Fruit fly (Drosophila melanogaster): Measurements from ENCODE around the gene CG14628.

The CG14628 gene

DNA sequence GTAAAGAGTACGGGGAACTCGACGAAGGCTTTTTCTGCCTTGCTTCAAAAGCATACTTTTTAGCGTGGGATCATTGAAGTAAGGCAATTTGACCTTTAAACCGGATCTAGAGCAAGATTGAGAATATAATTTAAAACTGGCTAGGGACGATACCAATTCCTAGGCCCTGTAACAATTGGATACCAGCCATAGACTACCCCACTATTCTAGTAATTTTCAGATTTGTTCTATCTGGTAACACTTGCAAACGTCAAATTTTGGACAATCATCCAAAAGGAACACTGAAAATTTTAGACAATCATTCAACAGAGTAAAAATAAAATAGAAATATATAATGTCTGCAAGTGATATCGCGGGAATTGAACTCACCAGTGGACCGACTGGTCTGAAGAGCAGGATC, at the start of gene CG14628:
Gene CG14628, plus strand, starts transcription at position 301 of the 400 bp plus-strand sequence.
- TF ChIP-seq CTCF (optimal IDR thresholded peaks at IDR 0.05) (no peak), CG8478 (optimal IDR thresholded peaks at IDR 0.05) (no peak)

DNA sequence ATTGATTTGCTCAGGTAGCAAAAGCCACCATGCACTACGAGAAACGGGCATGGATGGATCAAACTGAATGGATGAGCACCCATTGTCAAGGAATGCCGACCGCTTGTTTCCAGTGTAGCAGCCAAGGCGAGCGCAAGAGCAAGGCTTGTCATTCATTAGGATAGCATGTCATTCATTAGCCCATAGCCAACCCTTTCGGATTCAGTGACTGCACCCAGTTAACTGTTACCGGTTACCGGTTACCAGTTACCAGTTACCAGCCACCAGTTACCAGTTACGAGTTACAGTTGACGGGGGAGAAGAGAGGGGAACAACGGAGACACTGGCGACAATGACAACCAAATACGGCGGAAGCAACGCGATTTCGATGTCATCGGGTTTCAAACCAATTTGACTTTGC, 45.8 kb upstream of the CG14628 start:
- TF ChIP-seq CTCF (optimal IDR thresholded peaks at IDR 0.05) (no peak), CG8478 (optimal IDR thresholded peaks at IDR 0.05) (no peak)

DNA sequence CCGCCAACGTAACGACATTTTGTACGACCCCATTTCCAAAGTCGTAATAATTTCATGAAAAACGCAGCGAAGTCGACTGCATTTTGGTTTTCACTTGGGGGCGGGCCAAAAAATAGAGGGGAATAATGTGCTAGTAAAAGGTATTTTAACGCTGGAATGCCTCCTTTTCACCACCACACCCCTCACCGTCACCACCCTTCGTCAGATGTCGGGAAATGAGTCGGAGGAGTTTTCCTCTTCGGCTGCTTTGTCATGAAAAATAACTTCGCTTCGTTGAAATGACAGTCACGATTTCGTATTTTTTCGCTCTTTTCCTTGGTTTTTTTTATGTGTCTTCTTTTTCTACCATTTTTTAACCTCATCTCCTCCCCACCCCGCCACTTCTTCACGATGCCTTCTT, 41.6 kb upstream of the CG14628 start:
- no peak for TF ChIP-seq CTCF (optimal IDR thresholded peaks at IDR 0.05)
- TF ChIP-seq CG8478 (optimal IDR thresholded peaks at IDR 0.05): no peak

DNA sequence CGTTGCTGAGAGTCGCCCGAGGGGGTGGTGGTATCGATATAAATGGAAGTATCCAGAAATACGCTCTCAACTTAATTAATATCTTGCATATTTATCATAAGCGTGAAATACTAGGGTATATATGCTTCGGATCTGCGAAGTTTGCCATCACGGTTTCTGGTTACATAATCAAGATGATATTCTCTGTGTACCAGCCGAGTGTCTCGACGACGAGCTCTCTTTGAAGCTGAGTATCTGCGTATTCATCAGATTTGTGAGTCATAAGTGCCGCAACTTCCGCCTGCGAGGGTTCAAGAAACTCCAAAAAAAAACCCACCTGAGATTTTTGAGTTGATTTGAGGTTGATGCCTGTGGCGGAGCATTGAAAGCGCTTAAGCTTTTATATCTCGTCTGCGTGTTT, 37.9 kb upstream of the CG14628 start:
- TF ChIP-seq CTCF (optimal IDR thresholded peaks at IDR 0.05): no peak
- TF ChIP-seq CG8478 (optimal IDR thresholded peaks at IDR 0.05): no peak

DNA sequence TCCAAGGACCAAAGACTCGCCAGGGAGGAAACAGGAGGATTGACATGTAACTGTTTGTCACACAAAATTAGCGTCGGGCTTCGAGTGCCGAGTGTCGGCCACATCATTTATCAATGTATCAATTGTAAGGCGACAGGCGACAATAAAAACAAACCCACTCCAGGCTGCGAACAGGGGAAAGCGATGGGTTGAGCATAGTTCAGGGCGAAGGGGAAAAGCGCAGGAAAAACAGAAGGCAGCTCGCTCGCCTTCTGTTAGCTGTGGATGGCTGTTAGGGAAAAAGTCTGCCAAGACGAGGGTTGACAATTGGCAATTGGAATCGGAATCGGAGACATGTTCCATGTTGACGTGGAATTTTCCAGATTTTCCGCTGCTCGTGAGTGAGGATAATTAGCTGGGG, 36.1 kb upstream of the CG14628 start:
- TF ChIP-seq CG8478 (optimal IDR thresholded peaks at IDR 0.05) (no peak), CTCF (optimal IDR thresholded peaks at IDR 0.05) (no peak)

DNA sequence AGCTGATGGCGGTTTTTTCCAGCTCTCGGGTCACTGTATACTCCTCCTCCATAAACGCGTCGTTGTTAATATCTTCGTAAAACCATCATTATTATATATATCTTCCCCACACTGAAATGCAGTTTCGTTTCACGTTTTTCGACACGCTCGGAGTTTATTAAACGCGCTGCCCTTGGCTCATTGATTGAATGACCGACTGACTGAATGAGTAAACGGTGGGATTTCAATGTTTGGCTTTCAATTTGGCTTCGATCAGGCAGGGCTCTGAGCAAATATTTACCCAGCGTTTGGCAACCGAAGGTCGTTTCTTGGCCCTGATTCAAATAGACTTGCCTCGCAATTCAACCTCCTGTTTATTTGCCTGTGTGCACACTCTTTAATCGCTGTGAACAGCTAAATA, 35.3 kb upstream of the CG14628 start:
- TF ChIP-seq CTCF (optimal IDR thresholded peaks at IDR 0.05) (no peak), CG8478 (optimal IDR thresholded peaks at IDR 0.05) (no peak)

DNA sequence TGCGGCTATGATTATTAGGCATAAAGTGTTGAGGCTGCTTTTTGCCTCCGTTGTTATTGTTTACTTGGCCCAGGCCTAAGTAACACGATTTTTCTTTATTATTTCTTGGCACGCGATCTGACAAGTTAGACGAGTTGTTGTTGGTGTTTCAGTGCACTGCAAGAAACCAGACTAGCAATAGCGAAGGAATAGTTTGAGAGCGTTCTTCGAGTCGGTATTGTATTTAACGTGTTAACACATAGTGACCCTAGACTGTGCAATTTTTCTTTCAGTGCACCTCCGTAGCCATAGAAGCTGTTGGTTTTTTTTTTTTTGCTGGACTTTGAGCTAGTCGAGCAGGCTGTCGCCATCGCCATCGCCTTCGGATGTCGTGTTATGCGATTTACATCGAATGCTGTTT, 26.3 kb upstream of the CG14628 start:
- no peak for TF ChIP-seq CTCF (optimal IDR thresholded peaks at IDR 0.05)
- no peak for TF ChIP-seq CG8478 (optimal IDR thresholded peaks at IDR 0.05)

DNA sequence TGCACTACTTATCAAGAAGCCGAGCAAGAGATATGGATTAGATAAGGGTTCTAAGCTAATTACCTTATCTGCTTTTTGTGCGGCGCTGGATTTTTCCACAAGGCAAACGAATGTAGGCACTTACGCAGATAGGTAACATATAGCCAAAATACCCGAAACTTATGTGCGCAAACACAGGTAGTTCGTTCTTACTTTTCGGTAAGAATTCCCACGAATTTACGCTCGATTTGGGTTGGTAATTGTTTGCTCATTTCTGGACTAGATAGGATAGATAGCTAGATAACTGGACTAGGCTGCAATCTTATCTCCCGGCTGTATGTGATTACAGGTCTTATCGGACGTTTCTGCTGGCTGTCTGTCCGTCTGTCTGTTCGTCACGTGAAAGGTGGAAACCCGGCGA, 25.1 kb upstream of the CG14628 start:
- TF ChIP-seq CG8478 (optimal IDR thresholded peaks at IDR 0.05) (no peak), CTCF (optimal IDR thresholded peaks at IDR 0.05) (no peak)

DNA sequence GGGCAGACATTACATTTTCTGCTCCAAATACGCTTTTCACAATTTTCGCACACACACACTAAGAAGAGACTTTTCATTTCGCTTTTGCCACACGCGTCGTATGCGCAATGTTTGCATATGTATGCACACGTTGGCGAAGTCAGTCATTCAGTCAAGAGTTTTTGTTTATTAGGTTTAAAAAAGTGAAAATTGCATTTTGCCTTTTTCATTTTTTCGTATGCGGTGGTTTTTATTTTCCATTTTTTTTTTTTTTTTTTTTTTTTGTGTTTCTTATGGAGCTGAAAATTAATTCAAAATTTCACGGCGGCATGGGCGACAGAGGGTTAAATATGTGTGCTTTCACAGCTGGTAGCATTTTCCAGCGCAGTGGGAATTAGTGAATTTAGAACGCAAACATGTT, 24.5 kb upstream of the CG14628 start:
- no peak for TF ChIP-seq CTCF (optimal IDR thresholded peaks at IDR 0.05)
- TF ChIP-seq CG8478 (optimal IDR thresholded peaks at IDR 0.05): no peak

DNA sequence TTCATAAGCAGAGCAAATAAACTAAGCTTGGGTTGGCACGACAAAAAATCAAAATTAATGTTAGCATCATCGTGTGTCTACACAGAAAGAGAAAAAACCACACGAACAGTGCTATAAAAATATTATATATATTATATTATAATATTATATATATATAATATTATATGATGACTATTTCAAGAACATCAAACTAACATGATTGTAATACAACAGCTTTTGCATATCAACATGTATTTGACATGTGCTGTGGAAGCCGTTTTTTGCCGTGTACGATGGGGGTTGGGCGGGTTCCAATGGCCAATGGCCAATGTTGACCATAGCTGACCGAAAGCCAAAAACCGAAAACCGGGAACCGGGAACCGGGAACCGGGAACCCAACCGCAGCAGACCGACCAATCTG, 22.1 kb upstream of the CG14628 start:
- TF ChIP-seq CG8478 (optimal IDR thresholded peaks at IDR 0.05) (no peak), CTCF (optimal IDR thresholded peaks at IDR 0.05) (no peak)

DNA sequence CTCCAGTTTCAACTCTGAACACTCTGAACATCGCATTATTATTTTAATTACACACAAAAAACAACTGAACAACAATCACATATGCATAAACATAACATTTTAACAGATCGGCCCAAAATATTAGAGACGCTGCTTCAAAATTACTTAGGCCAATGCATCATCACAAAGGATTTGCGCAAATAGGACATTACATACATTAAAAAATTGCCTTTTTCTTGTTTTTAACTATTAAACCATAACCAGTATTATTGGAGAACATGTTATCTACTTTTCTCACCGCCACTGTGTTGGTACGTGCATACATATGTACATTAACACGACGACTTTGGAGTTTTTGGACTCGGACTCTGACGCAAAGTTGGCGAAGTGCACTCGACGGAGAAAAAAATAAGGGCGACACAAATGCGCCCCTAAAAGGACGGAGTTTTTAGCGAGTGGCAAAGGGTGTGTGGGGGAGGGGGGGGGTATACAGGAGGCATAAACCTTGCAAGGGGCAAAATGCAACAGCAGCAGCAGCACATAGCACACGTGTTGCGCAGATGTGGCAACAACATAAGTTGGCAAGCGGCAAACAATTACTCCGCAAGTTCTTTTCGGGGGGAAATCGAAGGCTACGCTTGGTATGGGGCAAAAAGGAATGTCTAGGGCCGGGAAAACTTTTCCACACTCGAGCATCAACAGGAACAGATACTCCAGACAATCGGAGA, 15.7 kb upstream of the CG14628 start:
- TF ChIP-seq CG8478 (optimal IDR thresholded peaks at IDR 0.05): no peak

DNA sequence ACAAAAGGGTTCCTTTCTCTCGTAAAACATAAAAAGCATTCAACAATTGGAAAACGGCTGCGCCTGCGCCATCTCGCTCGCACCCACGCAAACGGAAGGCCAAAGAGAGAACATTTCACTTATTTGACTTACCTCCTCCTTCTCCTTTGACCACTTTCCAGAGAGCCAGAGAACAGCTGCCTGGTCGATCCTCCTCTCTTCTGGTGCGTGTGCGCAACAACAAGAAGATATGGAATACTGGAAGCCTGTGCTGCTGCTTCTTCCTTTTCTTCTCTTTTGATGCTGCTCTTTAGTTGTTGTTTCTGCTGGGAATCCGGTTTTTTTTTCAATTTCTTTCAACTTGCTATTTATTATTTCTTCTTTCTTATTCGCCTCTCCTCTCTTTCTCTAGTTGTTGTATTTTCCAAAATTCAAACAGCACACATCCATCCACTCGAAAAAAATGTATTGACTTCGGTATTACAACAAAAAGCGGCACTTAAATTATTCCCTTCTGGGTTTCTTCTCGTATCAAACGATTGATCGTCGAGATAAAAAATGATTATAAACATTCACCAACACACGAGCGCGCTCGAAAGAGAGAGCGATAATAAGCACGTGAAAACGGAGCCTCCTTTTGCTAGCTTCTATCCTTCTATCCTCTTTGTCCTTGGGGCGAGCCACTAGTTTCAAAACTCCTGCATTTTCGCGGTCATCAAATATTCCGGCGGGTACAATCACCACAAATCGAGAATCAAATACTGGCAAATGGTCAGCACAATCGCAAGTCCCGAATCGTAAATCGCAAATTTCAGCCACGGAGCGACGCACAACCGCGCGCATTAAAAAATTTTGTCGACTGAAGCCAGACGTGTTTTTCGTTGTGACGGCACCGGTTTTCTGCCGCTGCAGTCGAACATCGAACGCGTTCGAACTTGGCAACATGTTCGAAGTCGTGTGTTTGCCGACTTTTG, 11.1 kb upstream of the CG14628 start, which contains the start of gene CG3655:
Gene CG3655, minus strand, starts transcription at position 844 of the 953 bp plus-strand sequence.
- no peak for TF ChIP-seq CTCF (optimal IDR thresholded peaks at IDR 0.05)
- no peak for TF ChIP-seq CG8478 (optimal IDR thresholded peaks at IDR 0.05)

DNA sequence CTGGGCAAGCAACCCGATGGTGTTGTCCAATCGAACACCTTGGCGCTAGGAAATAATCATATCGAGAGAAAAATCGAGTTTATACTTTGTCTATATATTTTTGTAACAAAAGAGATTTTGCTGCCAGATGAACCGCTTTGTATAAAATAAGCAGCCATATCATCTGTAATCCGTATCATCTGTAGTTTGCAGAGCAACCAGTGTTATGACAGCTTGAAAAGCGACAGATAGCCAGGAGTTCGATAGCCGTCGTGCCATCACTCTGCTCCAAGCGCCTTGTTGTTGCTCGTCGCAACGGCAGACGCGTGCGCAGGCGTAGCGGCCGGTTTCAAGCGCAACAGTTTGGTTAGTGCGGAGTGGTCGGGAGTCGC, 10.5 kb upstream of the CG14628 start:
- TF ChIP-seq CG8478 (optimal IDR thresholded peaks at IDR 0.05) (no peak), CTCF (optimal IDR thresholded peaks at IDR 0.05) (no peak)

DNA sequence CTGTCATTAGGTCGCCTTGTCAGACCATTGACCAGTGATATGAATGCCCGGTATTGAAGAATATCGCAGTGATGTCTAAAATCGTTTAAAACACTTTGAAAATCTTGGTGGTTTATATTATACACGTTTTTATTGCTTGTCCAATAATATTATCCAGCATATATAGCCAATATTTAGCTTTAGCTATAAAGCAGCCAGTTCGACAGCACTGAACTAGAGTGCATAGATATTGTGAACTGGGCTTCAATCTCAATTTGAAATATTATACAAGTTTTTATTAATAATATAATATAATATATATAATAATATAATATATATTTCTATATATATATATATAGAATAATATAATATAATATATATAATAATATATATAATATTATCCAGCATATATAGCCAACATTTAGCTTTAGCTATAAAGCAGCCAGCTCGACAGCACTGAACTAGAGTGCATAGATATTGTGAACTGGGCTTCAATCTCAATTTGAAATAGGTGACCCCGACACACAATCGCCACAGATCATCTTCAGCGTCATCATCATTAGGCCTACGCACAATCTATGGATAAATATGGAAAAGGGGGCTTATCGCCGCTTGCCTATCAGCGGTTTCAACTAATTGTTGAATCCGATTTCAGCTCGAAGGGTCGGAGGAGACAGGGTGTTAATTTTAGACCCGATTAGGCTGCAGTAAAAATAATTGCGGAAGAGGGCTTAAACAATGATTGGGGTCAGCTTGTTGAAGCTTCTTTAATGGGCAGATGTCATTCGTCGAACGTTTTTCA, 2.7 kb upstream of the CG14628 start:
- no peak for TF ChIP-seq CTCF (optimal IDR thresholded peaks at IDR 0.05)
- no peak for TF ChIP-seq CG8478 (optimal IDR thresholded peaks at IDR 0.05)

DNA sequence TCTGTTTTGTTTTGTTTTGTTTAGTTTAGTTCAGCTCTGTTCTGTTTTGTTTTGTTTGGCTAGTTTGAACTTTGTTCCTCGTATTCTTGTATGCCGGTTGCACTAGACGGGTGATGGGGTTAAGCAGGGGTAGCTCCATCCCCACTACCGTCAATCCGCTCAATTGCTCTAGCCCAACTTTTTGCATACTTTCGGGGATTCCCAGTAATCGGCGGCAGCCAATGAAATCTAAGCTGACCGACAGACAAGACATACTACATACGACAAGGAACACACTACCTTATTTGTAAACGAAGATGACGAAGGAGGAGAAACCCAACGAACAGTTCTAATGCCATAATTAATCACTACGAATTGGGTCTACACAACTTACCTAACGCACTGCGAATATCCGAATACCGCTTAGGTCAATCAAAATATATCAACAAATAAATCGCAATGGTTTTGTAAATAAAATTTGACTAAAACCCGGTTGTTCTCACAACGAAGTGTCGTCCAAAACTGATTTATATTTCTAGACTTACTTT, 16.5 kb downstream of the CG14628 start, which contains the start of gene eIF4E7:
Gene eIF4E7, minus strand, starts transcription at position 477 of the 527 bp plus-strand sequence.
- no peak for TF ChIP-seq CTCF (optimal IDR thresholded peaks at IDR 0.05)
- no peak for TF ChIP-seq CG8478 (optimal IDR thresholded peaks at IDR 0.05)
